Fruit fly (Drosophila melanogaster) whole organism, embryonic: ENCODE measurements around the gene simj.

Experiments used
- Atf6 ChIP-seq: fragments of 200-800 bp; sonication (Bioruptor generic); IDR thresholded peaks from 2 replicates; pipeline ENCODE4 v1.3.6; 2022; ENCODE audit warnings: missing biosample characterization, missing genetic modification characterization
- CG10565 ChIP-seq: fragments of 200-800 bp; sonication (Bioruptor generic); optimal IDR thresholded peaks from 3 replicates; lab custom pipeline; 2016; ENCODE audit warnings: missing biosample characterization, mild to moderate bottlenecking, missing genetic modification characterization
- CG12299 ChIP-seq: fragments of 200-800 bp; sonication (Bioruptor generic); optimal IDR thresholded peaks from 2 replicates; lab custom pipeline; 2018; ENCODE audit warnings: missing biosample characterization, mild to moderate bottlenecking, missing genetic modification characterization
- CG12942 ChIP-seq: fragments of 200-800 bp; sonication (Bioruptor generic); optimal IDR thresholded peaks from 3 replicates; lab custom pipeline; 2016; ENCODE audit warnings: missing biosample characterization, missing genetic modification characterization
- CG13624 ChIP-seq: fragments of 200-800 bp; sonication (Bioruptor generic); optimal IDR thresholded peaks from 2 replicates; lab custom pipeline; 2016; ENCODE audit warnings: missing biosample characterization, missing genetic modification characterization
- CG14710 ChIP-seq: fragments of 200-800 bp; sonication (Bioruptor generic); optimal IDR thresholded peaks from 3 replicates; lab custom pipeline; 2019; ENCODE audit warnings: missing biosample characterization, mild to moderate bottlenecking, missing genetic modification characterization, moderate library complexity
- CG1529 ChIP-seq: fragments of 200-800 bp; sonication (Bioruptor generic); optimal IDR thresholded peaks from 3 replicates; lab custom pipeline; 2018; ENCODE audit warnings: missing biosample characterization, missing genetic modification characterization
- CG17186 ChIP-seq: fragments of 200-800 bp; sonication (Bioruptor generic); optimal IDR thresholded peaks from 3 replicates; lab custom pipeline; 2017; ENCODE audit warnings: missing biosample characterization, missing genetic modification reagents, missing genetic modification characterization
- CG17568 ChIP-seq: fragments of 200-800 bp; sonication (Bioruptor generic); optimal IDR thresholded peaks from 2 replicates; lab custom pipeline; 2018; ENCODE audit warnings: missing biosample characterization, mild to moderate bottlenecking, missing genetic modification characterization, moderate library complexity
- CG17612 ChIP-seq: fragments of 200-800 bp; sonication (Bioruptor generic); IDR thresholded peaks from 2 replicates; pipeline ENCODE4 v1.3.6; 2022; ENCODE audit warnings: missing biosample characterization, missing genetic modification characterization
- CG2199 ChIP-seq: fragments of 200-800 bp; sonication (Bioruptor generic); IDR thresholded peaks from 3 replicates; pipeline ENCODE4 v1.3.6; 2022; ENCODE audit warnings: missing biosample characterization, missing genetic modification characterization
- CG2889 ChIP-seq: fragments of 200-800 bp; sonication (Bioruptor generic); IDR thresholded peaks from 3 replicates; pipeline ENCODE4 v1.3.6; 2022; ENCODE audit warnings: missing biosample characterization, missing genetic modification characterization
- CG32772 ChIP-seq: fragments of 200-800 bp; sonication (Bioruptor generic); IDR thresholded peaks from 2 replicates; pipeline ENCODE4 v1.3.6; 2022; ENCODE audit warnings: missing biosample characterization, missing genetic modification characterization
- CG3407 ChIP-seq: fragments of 200-800 bp; sonication (Bioruptor generic); optimal IDR thresholded peaks from 2 replicates; lab custom pipeline; 2018; ENCODE audit warnings: missing biosample characterization, mild to moderate bottlenecking, missing genetic modification characterization
- CG34224 ChIP-seq: fragments of 200-800 bp; sonication (Bioruptor generic); IDR thresholded peaks from 3 replicates; pipeline ENCODE4 v1.3.6; 2022; ENCODE audit warnings: missing biosample characterization, missing genetic modification characterization; ENCODE audit not compliant: partially characterized antibody
- CG6765 ChIP-seq: fragments of 200-800 bp; sonication (Bioruptor generic); optimal IDR thresholded peaks from 3 replicates; lab custom pipeline; 2017; ENCODE audit warnings: missing biosample characterization, mild to moderate bottlenecking, missing genetic modification characterization
- CG7271 ChIP-seq: fragments of 200-800 bp; sonication (Bioruptor generic); optimal IDR thresholded peaks from 2 replicates; lab custom pipeline; 2018; ENCODE audit warnings: missing biosample characterization, mild to moderate bottlenecking, missing genetic modification characterization, moderate library complexity
- CG8089 ChIP-seq: fragments of 200-800 bp; sonication (Bioruptor generic); optimal IDR thresholded peaks from 3 replicates; lab custom pipeline; 2016; ENCODE audit warnings: missing biosample characterization, missing genetic modification characterization
- CG9876 ChIP-seq: fragments of 200-800 bp; sonication (Bioruptor generic); optimal IDR thresholded peaks from 2 replicates; lab custom pipeline; 2016; ENCODE audit warnings: missing biosample characterization, missing genetic modification characterization
- Dbx ChIP-seq: fragments of 200-800 bp; sonication (Bioruptor generic); IDR thresholded peaks from 3 replicates; pipeline ENCODE4 v1.3.6; 2022; ENCODE audit warnings: missing biosample characterization, missing genetic modification characterization
- Dek ChIP-seq: fragments of 200-800 bp; sonication (Bioruptor generic); optimal IDR thresholded peaks from 3 replicates; lab custom pipeline; 2019; ENCODE audit warnings: missing biosample characterization, mild to moderate bottlenecking, missing genetic modification characterization, moderate library complexity
- Dip2 ChIP-seq: fragments of 200-800 bp; sonication (Bioruptor generic); IDR thresholded peaks from 2 replicates; pipeline ENCODE4 v1.3.6; 2022; ENCODE audit warnings: missing biosample characterization, missing genetic modification characterization
- Hand ChIP-seq: fragments of 200-800 bp; sonication (Bioruptor generic); optimal IDR thresholded peaks from 2 replicates; lab custom pipeline; 2017; ENCODE audit warnings: mild to moderate bottlenecking, missing biosample characterization, missing genetic modification reagents, missing genetic modification characterization
- Hey ChIP-seq: fragments of 200-800 bp; sonication (Bioruptor generic); optimal IDR thresholded peaks from 3 replicates; lab custom pipeline; 2018; ENCODE audit warnings: missing biosample characterization, mild to moderate bottlenecking, missing genetic modification characterization
- Jarid2 ChIP-seq: fragments of 200-800 bp; sonication (Bioruptor generic); optimal IDR thresholded peaks from 3 replicates; lab custom pipeline; 2017; ENCODE audit warnings: mild to moderate bottlenecking, missing biosample characterization, missing genetic modification reagents, missing genetic modification characterization
- Lhr ChIP-seq: fragments of 200-800 bp; sonication (Bioruptor generic); optimal IDR thresholded peaks from 3 replicates; lab custom pipeline; 2017; ENCODE audit warnings: mild to moderate bottlenecking, missing biosample characterization, missing genetic modification reagents, missing genetic modification characterization
- Oli ChIP-seq: fragments of 200-800 bp; sonication (Bioruptor generic); optimal IDR thresholded peaks from 2 replicates; lab custom pipeline; 2018; ENCODE audit warnings: missing biosample characterization, mild to moderate bottlenecking, missing genetic modification characterization, moderate library complexity
- Ravus ChIP-seq: fragments of 200-800 bp; sonication (Bioruptor generic); IDR thresholded peaks from 2 replicates; pipeline ENCODE4 v1.3.6; 2022; ENCODE audit warnings: missing biosample characterization, missing genetic modification characterization
- ac ChIP-seq: fragments of 200-800 bp; sonication (Bioruptor generic); optimal IDR thresholded peaks from 3 replicates; lab custom pipeline; 2017; ENCODE audit warnings: missing biosample characterization, mild to moderate bottlenecking, missing genetic modification characterization
- bigmax ChIP-seq: fragments of 200-800 bp; sonication (Bioruptor generic); optimal IDR thresholded peaks from 2 replicates; lab custom pipeline; 2018; ENCODE audit warnings: missing biosample characterization, mild to moderate bottlenecking, missing genetic modification characterization
- br ChIP-seq: fragments of >200 bp; optimal IDR thresholded peaks from 2 replicates; lab custom pipeline; 2017
- chm ChIP-seq: fragments of 200-800 bp; sonication (Bioruptor generic); IDR thresholded peaks from 2 replicates; pipeline ENCODE4 v1.3.6; 2022; ENCODE audit warnings: missing biosample characterization, missing genetic modification characterization
- chn ChIP-seq: fragments of 200-800 bp; sonication (Bioruptor generic); optimal IDR thresholded peaks from 2 replicates; lab custom pipeline; 2016; ENCODE audit warnings: missing biosample characterization, missing genetic modification characterization
- croc ChIP-seq: fragments of 200-800 bp; sonication (Bioruptor generic); conservative IDR thresholded peaks from 3 replicates; pipeline ENCODE4 v1.3.6; 2022; ENCODE audit warnings: missing biosample characterization, missing genetic modification characterization
- da ChIP-seq: fragments of 200-800 bp; sonication (Bioruptor generic); optimal IDR thresholded peaks from 2 replicates; lab custom pipeline; 2016; ENCODE audit warnings: missing biosample characterization, missing genetic modification characterization
- disco-r ChIP-seq: fragments of 200-800 bp; sonication (Bioruptor generic); optimal IDR thresholded peaks from 2 replicates; lab custom pipeline; 2016; ENCODE audit warnings: missing biosample characterization, missing genetic modification characterization
- dpn ChIP-seq, 2 experiments: fragments of 200-800 bp; sonication (Bioruptor generic); optimal IDR thresholded peaks; 3 replicates each; lab custom pipeline; 2016; ENCODE audit warnings: missing biosample characterization in 2 of 2, missing genetic modification characterization in 2 of 2
- fd102C ChIP-seq: fragments of 200-800 bp; sonication (Bioruptor generic); optimal IDR thresholded peaks from 2 replicates; lab custom pipeline; 2018; ENCODE audit warnings: missing biosample characterization, mild to moderate bottlenecking, missing genetic modification characterization, moderate library complexity
- grau ChIP-seq: fragments of 200-800 bp; optimal IDR thresholded peaks from 3 replicates; lab custom pipeline; 2019; ENCODE audit warnings: missing biosample characterization, mild to moderate bottlenecking, missing genetic modification characterization, moderate library complexity
- jigr1 ChIP-seq: fragments of 200-800 bp; sonication (Bioruptor generic); IDR thresholded peaks from 3 replicates; pipeline ENCODE4 v1.3.6; 2022; ENCODE audit warnings: missing biosample characterization, missing genetic modification characterization
- kah ChIP-seq: fragments of 200-800 bp; sonication (Bioruptor generic); optimal IDR thresholded peaks from 2 replicates; lab custom pipeline; 2018; ENCODE audit warnings: missing biosample characterization, mild to moderate bottlenecking, missing genetic modification characterization
- lmd ChIP-seq: fragments of 200-800 bp; sonication (Bioruptor generic); IDR thresholded peaks from 2 replicates; pipeline ENCODE4 v1.3.6; 2022; ENCODE audit warnings: missing biosample characterization, missing genetic modification characterization
- mirr ChIP-seq: fragments of 200-800 bp; sonication (Bioruptor generic); optimal IDR thresholded peaks from 3 replicates; lab custom pipeline; 2018; ENCODE audit warnings: missing biosample characterization, mild to moderate bottlenecking, missing genetic modification characterization
- oc ChIP-seq: fragments of 200-800 bp; sonication (Bioruptor generic); optimal IDR thresholded peaks from 2 replicates; lab custom pipeline; 2018; ENCODE audit warnings: missing biosample characterization, mild to moderate bottlenecking, missing genetic modification characterization, moderate library complexity
- ranshi ChIP-seq: fragments of 200-800 bp; sonication (Bioruptor generic); IDR thresholded peaks from 2 replicates; pipeline ENCODE4 v1.3.6; 2022; ENCODE audit warnings: missing biosample characterization, missing genetic modification characterization
- row ChIP-seq: fragments of 200-800 bp; sonication (Bioruptor generic); IDR thresholded peaks from 3 replicates; pipeline ENCODE4 v1.3.6; 2022; ENCODE audit warnings: missing biosample characterization, missing genetic modification characterization
- ssp ChIP-seq: fragments of 200-800 bp; sonication (Bioruptor generic); IDR thresholded peaks from 2 replicates; pipeline ENCODE4 v1.3.6; 2022; ENCODE audit warnings: missing biosample characterization, missing genetic modification characterization
- toy ChIP-seq: fragments of 200-800 bp; sonication (Bioruptor generic); IDR thresholded peaks from 2 replicates; pipeline ENCODE4 v1.3.6; 2022; ENCODE audit warnings: missing biosample characterization, missing genetic modification characterization
- wek ChIP-seq: fragments of 200-800 bp; sonication (Bioruptor generic); optimal IDR thresholded peaks from 3 replicates; lab custom pipeline; 2018; ENCODE audit warnings: missing biosample characterization, mild to moderate bottlenecking, missing genetic modification characterization, moderate library complexity
- zen2 ChIP-seq: fragments of 200-800 bp; sonication (Bioruptor generic); IDR thresholded peaks from 3 replicates; pipeline ENCODE4 v1.3.6; 2022; ENCODE audit warnings: missing biosample characterization, missing genetic modification characterization; ENCODE audit not compliant: partially characterized antibody
- zfh1 ChIP-seq: fragments of 200-800 bp; sonication (Bioruptor generic); IDR thresholded peaks from 3 replicates; pipeline ENCODE4 v1.3.6; 2022; ENCODE audit warnings: missing biosample characterization, missing genetic modification characterization

Gene simj

DNA sequence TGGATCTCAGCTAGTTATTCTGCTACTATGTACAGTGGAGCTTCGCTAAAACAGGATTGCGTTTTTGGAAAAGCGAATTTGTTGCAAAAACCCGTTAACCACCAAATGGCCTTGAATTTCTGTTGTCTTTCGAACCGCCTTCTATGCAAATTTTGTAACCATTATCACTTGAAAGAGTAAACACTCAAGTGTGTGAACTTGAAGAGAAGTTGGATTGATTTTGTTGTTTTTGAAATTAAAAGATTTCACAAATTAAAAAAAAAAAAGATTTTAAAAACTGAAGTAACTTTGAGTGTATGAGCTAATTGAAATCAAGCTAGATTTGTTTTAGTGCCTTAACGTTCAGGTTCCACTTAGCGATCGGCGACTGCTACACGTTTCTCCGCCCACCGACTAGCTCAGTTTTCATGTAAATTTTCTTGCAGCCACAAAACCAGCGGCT, 19.4 kb downstream of the simj start (continued):
- TF ChIP-seq ssp (GFP tag; lab: Robert Waterston, UW) (peak; percentile 56), ranshi (GFP tag; lab: Robert Waterston, UW) (peak; percentile 71; the same call in 1 of the 2 replicates), Atf6 (GFP tag; lab: Robert Waterston, UW) (peak; percentile 68), CG12299 (no peak), croc (GFP tag; lab: Robert Waterston, UW) (peak; percentile 43; the same call in 1 of the 3 replicates), CG8089 (GFP tag; lab: Kevin White, UChicago) (no peak), CG2199 (0 out of 3 replicates have a peak, but pooled peaks have one; percentile 59), jigr1 (GFP tag; lab: Robert Waterston, UW) (peak; percentile 51; the same call in 1 of the 3 replicates), chm (GFP tag; lab: Robert Waterston, UW) (peak; percentile 35; the same call in 1 of the 2 replicates), wek (no peak), bigmax (GFP tag; lab: Kevin White, UChicago) (no peak), Dip2 (GFP tag; lab: Robert Waterston, UW) (no peak), fd102C (no peak), da (GFP tag; lab: Kevin White, UChicago) (no peak), Jarid2 (peak; percentile 48), CG9876 (GFP tag; lab: Kevin White, UChicago) (peak; percentile 43), ac (GFP tag; lab: Kevin White, UChicago) (no peak), Lhr (no peak), CG7271 (tag; lab: Kevin White, UChicago) (no peak), Ravus (GFP tag; lab: Robert Waterston, UW) (peak; percentile 15), lmd (GFP tag; lab: Robert Waterston, UW) (peak; percentile 75), Dek (tag; lab: Kevin White, UChicago) (peak; percentile 53), toy (GFP tag; lab: Robert Waterston, UW) (no peak), Hand (GFP tag; lab: Kevin White, UChicago) (no peak), CG10565 (no peak), Oli (tag; lab: Kevin White, UChicago) (peak; percentile 80), CG14710 (peak; percentile 43), CG34224 (GFP tag; lab: Robert Waterston, UW) (no peak), CG2889 (no peak), CG17612 (GFP tag; lab: Robert Waterston, UW) (peak; percentile 36; the same call in 1 of the 2 replicates), mirr (GFP tag; lab: Kevin White, UChicago) (no peak), Dbx (GFP tag; lab: Robert Waterston, UW) (0 out of 3 replicates have a peak, but pooled peaks have one; percentile 20), oc (no peak), zfh1 (GFP tag; lab: Robert Waterston, UW) (peak; percentile 64; the same call in 2 of the 3 replicates), dpn (GFP tag; optimal IDR thresholded peaks at IDR 0.05; lab: Kevin White, UChicago) (peak; percentile 53 to 74), grau (peak; percentile 91), CG13624 (GFP tag; lab: Kevin White, UChicago) (peak; percentile 47), CG17568 (GFP tag; lab: Kevin White, UChicago) (no peak), CG17186 (GFP tag; lab: Kevin White, UChicago) (no peak), chn (GFP tag; lab: Kevin White, UChicago) (peak; percentile 42), zen2 (no peak), CG6765 (GFP tag; lab: Kevin White, UChicago) (peak; percentile 39), kah (no peak), CG12942 (peak; percentile 41), CG3407 (GFP tag; lab: Kevin White, UChicago) (peak; percentile 22), Hey (tag; lab: Kevin White, UChicago) (no peak), br (lab: Kevin White, UChicago) (no peak), CG1529 (GFP tag; lab: Kevin White, UChicago) (peak; percentile 16), CG32772 (peak; percentile 70), disco-r (GFP tag; lab: Kevin White, UChicago) (peak; percentile 31), row (peak; percentile 68)
